Fruit fly (Drosophila melanogaster): Measurements from ENCODE around the gene CG13994.
A peak's percentile ranks its signal among the peaks of the same experiment; 100 is the strongest.

The CG13994 gene

DNA sequence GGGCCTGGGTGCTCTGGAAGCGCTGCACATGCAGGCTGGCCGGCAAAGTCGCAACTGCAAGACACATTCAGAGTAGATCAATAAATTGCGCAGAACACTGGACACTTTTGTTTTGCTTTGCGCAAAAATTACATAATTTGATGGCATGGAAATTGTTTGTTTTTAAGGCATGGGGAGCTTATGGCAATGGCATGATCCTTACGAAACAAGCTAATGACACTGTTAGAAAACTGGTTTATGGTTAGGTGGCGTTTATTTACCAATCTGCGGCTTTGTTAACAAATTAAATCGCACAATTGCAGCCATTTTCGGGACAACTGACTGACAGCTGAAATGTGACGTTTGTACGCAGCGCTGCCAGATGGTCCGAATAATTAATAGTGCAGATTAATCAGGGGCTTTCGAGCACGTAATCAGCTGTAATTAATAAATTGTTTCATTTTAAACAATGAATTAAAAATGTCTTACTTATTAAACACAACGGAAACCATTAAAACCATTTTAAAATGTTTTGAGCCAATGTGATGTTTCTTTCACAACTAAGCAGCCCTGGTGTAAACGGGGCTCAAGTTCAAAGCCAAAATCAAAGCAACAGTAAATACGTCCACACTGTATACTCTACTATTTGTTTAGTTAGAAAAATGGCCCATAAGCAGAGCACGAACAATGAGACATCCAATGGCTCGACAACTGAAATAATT lies at the start of gene CG13994, which contains the start of gene ND-51 (continued):
- TF ChIP-seq CG10147 (GFP tag; optimal IDR thresholded peaks at IDR 0.05) (peak; percentile 77), TFAM (GFP tag; optimal IDR thresholded peaks at IDR 0.05) (no peak), ab (GFP tag; optimal IDR thresholded peaks at IDR 0.05) (peak; percentile 1), Aef1 (GFP tag; IDR thresholded peaks at IDR 0.05) (peak; percentile 75), cato (GFP tag; optimal IDR thresholded peaks at IDR 0.05; ENCODE audit: borderline replicate concordance) (peak; percentile 40), CG3847 (GFP tag; IDR thresholded peaks at IDR 0.05) (peak; percentile 88), sc (optimal IDR thresholded peaks at IDR 0.05) (no peak), sc (GFP tag; optimal IDR thresholded peaks at IDR 0.05) (peak; percentile 1), so (GFP tag; IDR thresholded peaks at IDR 0.05) (peak; percentile 75; the same call in 1 of the 3 replicates), fd64A (GFP tag; optimal IDR thresholded peaks at IDR 0.05) (no peak), CG13287 (GFP tag; IDR thresholded peaks at IDR 0.05; ENCODE audit: partially characterized antibody) (peak; percentile 52; the same call in 1 of the 2 replicates), Scr (GFP tag; IDR thresholded peaks at IDR 0.05; ENCODE audit: partially characterized antibody) (peak; percentile 44; the same call in 1 of the 2 replicates), dmrt11E (tag; optimal IDR thresholded peaks at IDR 0.05) (peak; percentile 71), CG4328 (GFP tag; optimal IDR thresholded peaks at IDR 0.05) (peak; percentile 78), CG9876 (GFP tag; optimal IDR thresholded peaks at IDR 0.05) (peak; percentile 36), unc-4 (GFP tag; IDR thresholded peaks at IDR 0.05; ENCODE audit: partially characterized antibody) (peak; percentile 53), CG11456 (GFP tag; IDR thresholded peaks at IDR 0.05) (peak; percentile 86), row (GFP tag; IDR thresholded peaks at IDR 0.05) (peak; percentile 95), klu (GFP tag; IDR thresholded peaks at IDR 0.05) (peak; percentile 71), CG34224 (GFP tag; IDR thresholded peaks at IDR 0.05; ENCODE audit: partially characterized antibody) (no peak; the same call in 2 of the 3 replicates), CG7963 (GFP tag; IDR thresholded peaks at IDR 0.05; ENCODE audit: partially characterized antibody) (0 out of 3 replicates have a peak, but pooled peaks have one; percentile 1), gfzf (GFP tag; optimal IDR thresholded peaks at IDR 0.05) (peak; percentile 73), dm (GFP tag; optimal IDR thresholded peaks at IDR 0.05) (peak; percentile 70), hkb (optimal IDR thresholded peaks at IDR 0.05) (no peak), hkb (GFP tag; IDR thresholded peaks at IDR 0.05) (peak; percentile 84), CG31441 (GFP tag; IDR thresholded peaks at IDR 0.05) (no peak), da (GFP tag; optimal IDR thresholded peaks at IDR 0.05) (peak; percentile 76), Bgb (GFP tag; IDR thresholded peaks at IDR 0.05; ENCODE audit: partially characterized antibody) (no peak; the same call in 1 of the 2 replicates), CG3407 (GFP tag; optimal IDR thresholded peaks at IDR 0.05) (peak; percentile 39), CG11560 (tag; IDR thresholded peaks at IDR 0.05) (peak; percentile 59; the same call in 2 of the 3 replicates), CG2712 (tag; optimal IDR thresholded peaks at IDR 0.05) (peak; percentile 89), Camta (GFP tag; optimal IDR thresholded peaks at IDR 0.05) (peak; percentile 88), CG11093 (GFP tag; IDR thresholded peaks at IDR 0.05) (peak; percentile 71; the same call in 2 of the 3 replicates), Gug (GFP tag; IDR thresholded peaks at IDR 0.05) (peak; percentile 82; the same call in 3 of the 4 replicates), CG7987 (GFP tag; optimal IDR thresholded peaks at IDR 0.05) (peak; percentile 20), CG30403 (GFP tag; optimal IDR thresholded peaks at IDR 0.05) (peak; percentile 87), Hr51 (GFP tag; optimal IDR thresholded peaks at IDR 0.05) (peak; percentile 85), Sry-β (GFP tag; optimal IDR thresholded peaks at IDR 0.05) (peak; percentile 14), CG6765 (GFP tag; optimal IDR thresholded peaks at IDR 0.05) (no peak), Mes4 (GFP tag; optimal IDR thresholded peaks at IDR 0.05) (peak; percentile 80), MESR4 (GFP tag; optimal IDR thresholded peaks at IDR 0.05) (peak; percentile 48), peb (GFP tag; IDR thresholded peaks at IDR 0.05) (peak; percentile 63), CG6683 (GFP tag; optimal IDR thresholded peaks at IDR 0.05) (peak; percentile 44), Atf-2 (GFP tag; optimal IDR thresholded peaks at IDR 0.05) (peak; percentile 85), pzg (GFP tag; optimal IDR thresholded peaks at IDR 0.05) (peak; percentile 81), Myb (GFP tag; optimal IDR thresholded peaks at IDR 0.05) (peak; percentile 68), pb (GFP tag; optimal IDR thresholded peaks at IDR 0.05) (peak; percentile 73), CG18764 (GFP tag; optimal IDR thresholded peaks at IDR 0.05) (peak; percentile 70), CG7786 (GFP tag; optimal IDR thresholded peaks at IDR 0.05) (peak; percentile 73)

Measured in whole organism, embryonic.